Worm (Caenorhabditis elegans): ENCODE data around the gene K02D10.1.
A peak's percentile ranks its signal among the peaks of the same experiment; 100 is the strongest.

DNA sequence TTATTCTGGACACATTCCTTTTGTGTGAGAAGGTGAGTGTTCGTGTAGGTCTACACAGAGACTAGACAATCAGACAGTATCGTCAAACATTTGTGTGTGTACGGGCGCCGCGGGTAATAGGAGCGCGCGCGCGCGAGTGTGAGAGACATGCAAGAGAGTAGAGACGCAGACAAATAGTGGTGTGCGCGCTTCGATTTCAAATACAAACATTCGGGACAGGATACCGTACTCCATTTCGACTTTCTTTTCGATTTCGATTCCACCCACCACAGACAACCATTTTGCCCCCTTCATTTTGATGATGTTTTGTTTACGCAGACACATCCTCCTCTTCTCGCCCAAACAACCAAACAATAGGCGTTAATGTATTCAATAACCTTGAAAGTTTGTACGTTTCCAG is 25.5 kb downstream of the K02D10.1 start:
- TF ChIP-seq B0261.1 (tag; optimal IDR thresholded peaks at IDR 0.05) (no peak), efl-1 (GFP tag; optimal IDR thresholded peaks at IDR 0.05) (peak; percentile 64), F55B11.4 (tag; optimal IDR thresholded peaks at IDR 0.05; ENCODE audit: borderline replicate concordance, insufficient read depth) (no peak)

Data from whole organism, young adult.